Worm (Caenorhabditis elegans) whole organism, early embryonic: ENCODE results near the gene W10G6.1.

Experiments used
- B0310.2 ChIP-seq: sonication (generic microtip); optimal IDR thresholded peaks from 2 replicates; lab custom pipeline; 2016; ENCODE audit warnings: mild to moderate bottlenecking, missing genetic modification characterization, missing compliant biosample characterization
- F13C5.2 ChIP-seq: sonication (generic microtip); optimal IDR thresholded peaks from 2 replicates; lab custom pipeline; 2017; ENCODE audit warnings: mild to moderate bottlenecking, missing genetic modification characterization, inconsistent platforms, missing compliant biosample characterization
- aly-1 ChIP-seq: sonication (generic microtip); optimal IDR thresholded peaks from 2 replicates; lab custom pipeline; 2016; ENCODE audit warnings: missing genetic modification characterization, missing compliant biosample characterization
- ama-1 ChIP-seq: fragments of 150-350 bp; optimal IDR thresholded peaks from 2 replicates; lab custom pipeline; 2014
- ceh-13 ChIP-seq: fragments of 200-800 bp; sonication (Bioruptor generic); optimal IDR thresholded peaks from 2 replicates; lab custom pipeline; 2018; ENCODE audit warnings: mild to moderate bottlenecking, missing genetic modification characterization, missing compliant biosample characterization
- ceh-36 ChIP-seq: sonication (generic microtip); optimal IDR thresholded peaks from 2 replicates; lab custom pipeline; 2016; ENCODE audit warnings: missing genetic modification characterization, inconsistent platforms, missing compliant biosample characterization
- ets-7 ChIP-seq: sonication (generic microtip); optimal IDR thresholded peaks from 2 replicates; lab custom pipeline; 2016; ENCODE audit warnings: missing genotype, missing genetic modification characterization, missing compliant biosample characterization
- flt-1 ChIP-seq: fragments of 200-800 bp; sonication (Bioruptor generic); IDR thresholded peaks from 2 replicates; pipeline ENCODE4 v1.3.6; 2022; ENCODE audit warnings: missing genetic modification characterization, missing compliant biosample characterization
- hmbx-1 ChIP-seq: sonication (generic microtip); optimal IDR thresholded peaks from 2 replicates; lab custom pipeline; 2016; ENCODE audit warnings: mild to moderate bottlenecking, missing genetic modification characterization, missing compliant biosample characterization
- hmg-4 ChIP-seq: fragments of 200-800 bp; sonication (Bioruptor generic); optimal IDR thresholded peaks from 2 replicates; lab custom pipeline; 2018; ENCODE audit warnings: mild to moderate bottlenecking, missing genetic modification characterization, missing compliant biosample characterization
- hnd-1 ChIP-seq: sonication (generic microtip); optimal IDR thresholded peaks from 2 replicates; lab custom pipeline; 2016; ENCODE audit warnings: missing genetic modification characterization, missing compliant biosample characterization
- pes-1 ChIP-seq: fragments of 200-800 bp; sonication (Bioruptor generic); IDR thresholded peaks from 2 replicates; pipeline ENCODE4 v1.3.6; 2022; ENCODE audit warnings: missing genetic modification reagents, missing genetic modification characterization, missing compliant biosample characterization
- scrt-1 ChIP-seq: fragments of 200-800 bp; sonication (Bioruptor generic); IDR thresholded peaks from 2 replicates; pipeline ENCODE4 v1.3.6; 2022; ENCODE audit warnings: missing genetic modification characterization, missing compliant biosample characterization
- sea-1 ChIP-seq: fragments of 200-800 bp; sonication (Bioruptor generic); conservative IDR thresholded peaks from 2 replicates; pipeline ENCODE4 v1.3.6; 2022; ENCODE audit warnings: missing genetic modification characterization, missing compliant biosample characterization
- tbx-11 ChIP-seq: fragments of 200-800 bp; sonication (Bioruptor generic); IDR thresholded peaks from 2 replicates; pipeline ENCODE4 v1.3.6; 2022; ENCODE audit warnings: missing genetic modification characterization, missing compliant biosample characterization
- tbx-37 ChIP-seq: fragments of 200-800 bp; sonication (Bioruptor generic); conservative IDR thresholded peaks from 2 replicates; pipeline ENCODE4 v1.3.6; 2022; ENCODE audit warnings: missing genetic modification reagents, missing genetic modification characterization, missing compliant biosample characterization
- tra-4 ChIP-seq: sonication (generic microtip); optimal IDR thresholded peaks from 2 replicates; lab custom pipeline; 2017; ENCODE audit warnings: missing genetic modification characterization, missing compliant biosample characterization

The W10G6.1 gene

ce11 chrX:16240626-16241025, 4.4 kb upstream of the W10G6.1 start:
- TF ChIP-seq B0310.2 (tag; lab: Kevin White, UChicago) (no peak), hnd-1 (tag; lab: Kevin White, UChicago) (no peak), aly-1 (tag; lab: Kevin White, UChicago) (no peak), ama-1 (lab: Kevin White, UChicago) (no peak), hmg-4 (GFP tag; lab: Kevin White, UChicago) (no peak), ets-7 (no peak), flt-1 (no peak), sea-1 (GFP tag; lab: Robert Waterston, UW) (no peak), ceh-36 (tag; lab: Kevin White, UChicago) (no peak), ceh-13 (no peak), tbx-37 (GFP tag; lab: Robert Waterston, UW) (no peak), scrt-1 (GFP tag; lab: Robert Waterston, UW) (no peak), hmbx-1 (tag; lab: Kevin White, UChicago) (no peak), tra-4 (no peak)

DNA sequence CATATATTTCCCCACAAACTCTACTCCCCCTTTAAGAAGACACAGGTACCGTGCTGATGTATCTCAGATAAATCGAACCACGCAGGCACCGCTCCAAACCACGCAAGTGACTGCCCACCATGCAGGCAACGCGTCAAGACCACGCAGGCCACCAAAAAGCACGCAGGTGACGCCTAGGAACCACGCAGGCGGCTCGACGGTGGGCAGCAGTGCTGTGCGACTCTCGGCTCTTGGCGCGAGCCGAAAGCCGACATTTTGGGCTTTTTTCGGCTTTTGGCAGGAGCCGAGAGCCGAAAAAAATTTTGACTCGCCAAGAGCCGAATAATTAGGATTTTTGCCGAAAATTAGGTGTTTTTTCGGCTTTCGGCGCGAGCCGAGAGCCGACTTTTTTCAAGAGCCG, 1.9 kb upstream of the W10G6.1 start:
- TF ChIP-seq aly-1 (tag; lab: Kevin White, UChicago) (no peak), flt-1 (no peak), sea-1 (GFP tag; lab: Robert Waterston, UW) (no peak), ama-1 (lab: Kevin White, UChicago) (no peak), hnd-1 (tag; lab: Kevin White, UChicago) (no peak)

- TF ChIP-seq B0310.2 (tag; lab: Kevin White, UChicago) (no peak), pes-1 (GFP tag; lab: Robert Waterston, UW) (no peak), aly-1 (tag; lab: Kevin White, UChicago) (no peak), tbx-37 (GFP tag; lab: Robert Waterston, UW) (no peak), flt-1 (no peak), tra-4 (no peak), ceh-13 (no peak), hnd-1 (tag; lab: Kevin White, UChicago) (no peak), hmg-4 (GFP tag; lab: Kevin White, UChicago) (no peak), ama-1 (lab: Kevin White, UChicago) (no peak), scrt-1 (GFP tag; lab: Robert Waterston, UW) (no peak), ets-7 (no peak), sea-1 (GFP tag; lab: Robert Waterston, UW) (no peak), ceh-36 (tag; lab: Kevin White, UChicago) (no peak)
These were observed 5.7 kb downstream of the W10G6.1 start, which contains the start of gene W10G6.6 for ce11 chrX:16250679-16251078. Gene W10G6.6, minus strand, starts transcription at chrX:16250779.

DNA sequence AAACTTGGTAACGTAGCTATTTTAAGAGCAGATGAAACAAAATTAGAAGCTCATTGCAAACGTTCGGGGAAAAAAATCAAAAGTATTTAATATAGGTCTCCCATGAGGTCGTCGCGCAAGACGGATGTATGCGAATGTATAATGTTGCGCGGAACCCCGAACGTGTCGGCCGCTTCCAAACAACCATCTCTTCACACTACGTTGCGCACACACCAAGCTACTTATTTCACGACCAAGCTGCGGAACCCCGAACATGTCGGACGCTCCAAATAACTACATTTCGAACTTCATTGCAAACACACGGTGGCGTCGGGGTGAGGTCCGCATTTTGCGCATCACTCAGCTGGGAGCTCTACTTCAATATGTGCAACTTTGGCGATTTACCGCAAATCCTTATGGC, 13.5 kb downstream of the W10G6.1 start:
- TF ChIP-seq hmbx-1 (tag; lab: Kevin White, UChicago) (no peak), aly-1 (tag; lab: Kevin White, UChicago) (no peak), tbx-37 (GFP tag; lab: Robert Waterston, UW) (no peak), hnd-1 (tag; lab: Kevin White, UChicago) (no peak), B0310.2 (tag; lab: Kevin White, UChicago) (no peak), ceh-36 (tag; lab: Kevin White, UChicago) (no peak), flt-1 (no peak), scrt-1 (GFP tag; lab: Robert Waterston, UW) (no peak), tra-4 (no peak), tbx-11 (GFP tag; lab: Robert Waterston, UW) (no peak), ama-1 (lab: Kevin White, UChicago) (no peak), F13C5.2 (no peak), hmg-4 (GFP tag; lab: Kevin White, UChicago) (no peak), pes-1 (GFP tag; lab: Robert Waterston, UW) (no peak), ets-7 (no peak), ceh-13 (no peak), sea-1 (GFP tag; lab: Robert Waterston, UW) (no peak)

DNA sequence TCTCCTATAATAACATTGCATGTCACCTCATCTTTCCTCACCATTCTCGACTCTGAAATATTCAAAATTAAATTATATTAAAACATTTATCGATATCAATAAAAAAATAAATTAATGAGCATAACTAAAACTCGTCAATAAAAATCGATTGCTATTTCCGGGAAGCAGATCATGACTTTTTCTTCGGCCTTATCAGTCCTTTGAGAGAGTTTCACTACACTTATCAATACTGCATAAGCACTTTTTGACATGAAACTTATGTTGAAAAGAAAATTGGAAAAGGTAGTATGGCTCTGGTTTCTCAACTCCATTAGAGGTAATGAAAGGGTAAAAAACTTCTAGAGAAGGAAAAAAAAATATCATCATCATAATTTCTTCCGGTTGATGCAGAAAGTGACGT, 15.1 kb downstream of the W10G6.1 start:
- TF ChIP-seq ets-7: no peak
- no peak for TF ChIP-seq aly-1 (tag; lab: Kevin White, UChicago)
- no peak for TF ChIP-seq tbx-37 (GFP tag; lab: Robert Waterston, UW)
- TF ChIP-seq hnd-1 (tag; lab: Kevin White, UChicago): no peak
- TF ChIP-seq pes-1 (GFP tag; lab: Robert Waterston, UW): no peak
- no peak for TF ChIP-seq tra-4
- no peak for TF ChIP-seq ama-1 (lab: Kevin White, UChicago)
- no peak for TF ChIP-seq hmbx-1 (tag; lab: Kevin White, UChicago)
- TF ChIP-seq scrt-1 (GFP tag; lab: Robert Waterston, UW): no peak
- TF ChIP-seq sea-1 (GFP tag; lab: Robert Waterston, UW): no peak

DNA sequence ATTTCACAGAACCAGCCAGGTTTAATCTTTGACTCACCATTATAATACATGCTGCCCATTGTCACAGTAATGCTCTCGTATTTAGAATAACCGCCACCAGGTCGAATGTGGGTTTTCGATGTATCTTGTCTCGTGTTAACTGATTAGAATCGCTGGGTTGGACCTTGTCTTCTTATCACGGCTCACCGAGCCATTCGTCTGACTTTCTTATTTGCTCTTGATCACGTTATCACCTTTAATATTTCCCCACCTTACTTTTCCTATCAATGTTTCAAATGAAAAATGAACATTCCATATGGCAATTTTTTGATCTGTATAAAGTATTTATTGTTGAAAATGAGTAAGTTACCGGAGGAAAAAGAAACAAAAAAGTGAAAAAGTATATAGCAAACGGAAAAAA, 17.0 kb downstream of the W10G6.1 start, which contains the start of gene sgk-1:
Gene sgk-1 (minus strand): TSS at position 130 of the 400 bp plus-strand sequence.
- TF ChIP-seq pes-1 (GFP tag; lab: Robert Waterston, UW) (no peak), ceh-13 (no peak), ceh-36 (tag; lab: Kevin White, UChicago) (no peak), aly-1 (tag; lab: Kevin White, UChicago) (no peak), ets-7 (no peak), ama-1 (lab: Kevin White, UChicago) (no peak), B0310.2 (tag; lab: Kevin White, UChicago) (no peak), tra-4 (no peak), hmg-4 (GFP tag; lab: Kevin White, UChicago) (no peak), hnd-1 (tag; lab: Kevin White, UChicago) (no peak)

ce11 chrX:16263287-16263686, 18.3 kb downstream of the W10G6.1 start:
- TF ChIP-seq hmg-4 (GFP tag; lab: Kevin White, UChicago) (no peak), hmbx-1 (tag; lab: Kevin White, UChicago) (no peak), ceh-36 (tag; lab: Kevin White, UChicago) (no peak), sea-1 (GFP tag; lab: Robert Waterston, UW) (no peak), hnd-1 (tag; lab: Kevin White, UChicago) (no peak), tbx-11 (GFP tag; lab: Robert Waterston, UW) (no peak), ets-7 (no peak), tbx-37 (GFP tag; lab: Robert Waterston, UW) (no peak), aly-1 (tag; lab: Kevin White, UChicago) (no peak)
